Worm (Caenorhabditis elegans) whole organism, L3 larva: ENCODE data around the gene Y75B8A.25.
A peak's percentile ranks its signal among the peaks of the same experiment; 100 is the strongest.

ENCODE experiments used
- ZK546.5 ChIP-seq: sonication (generic microtip); optimal IDR thresholded peaks from 2 replicates; lab custom pipeline; 2017; ENCODE audit warnings: missing biosample characterization, missing genetic modification characterization
- aly-2 ChIP-seq: fragments of 150-350 bp; optimal IDR thresholded peaks from 2 replicates; lab custom pipeline; 2014; ENCODE audit warnings: missing biosample characterization, missing genetic modification characterization
- ama-1 ChIP-seq: fragments of 150-350 bp; optimal IDR thresholded peaks from 2 replicates; lab custom pipeline; 2018
- ceh-28 ChIP-seq: fragments of 150-350 bp; optimal IDR thresholded peaks from 2 replicates; lab custom pipeline; 2014; ENCODE audit warnings: missing biosample characterization, missing genetic modification reagents, missing genetic modification characterization
- ceh-82 ChIP-seq: fragments of 150-350 bp; optimal IDR thresholded peaks from 2 replicates; lab custom pipeline; 2014; ENCODE audit warnings: missing biosample characterization, missing genetic modification characterization
- ceh-9 ChIP-seq: sonication (generic microtip); optimal IDR thresholded peaks from 2 replicates; lab custom pipeline; 2018; ENCODE audit warnings: missing biosample characterization, missing genetic modification characterization
- egl-27 ChIP-seq: sonication (generic microtip); optimal IDR thresholded peaks from 4 replicates; lab custom pipeline; 2017; ENCODE audit warnings: missing biosample characterization, missing genetic modification reagents, missing genetic modification characterization
- egl-5 ChIP-seq: fragments of 150-350 bp; optimal IDR thresholded peaks from 2 replicates; lab custom pipeline; 2017; ENCODE audit warnings: missing biosample characterization, missing genetic modification reagents, missing genetic modification characterization, inconsistent platforms
- elt-1 ChIP-seq: fragments of 150-350 bp; optimal IDR thresholded peaks from 2 replicates; lab custom pipeline; 2014; ENCODE audit warnings: missing biosample characterization, missing genetic modification characterization
- elt-2 ChIP-seq: sonication (generic microtip); optimal IDR thresholded peaks from 2 replicates; lab custom pipeline; 2016; ENCODE audit warnings: missing genetic modification reagents, mild to moderate bottlenecking, missing genetic modification characterization, missing compliant biosample characterization
- eor-1 ChIP-seq, 2 experiments: fragments of 150-350 bp; optimal IDR thresholded peaks; 2 replicates each; lab custom pipeline; 2014 to 2018; ENCODE audit warnings: missing biosample characterization in 2 of 2, missing genetic modification characterization in 2 of 2
- fkh-10 ChIP-seq: sonication (generic microtip); optimal IDR thresholded peaks from 2 replicates; lab custom pipeline; 2017; ENCODE audit warnings: missing biosample characterization, missing genetic modification reagents, missing genetic modification characterization
- fkh-2 ChIP-seq: fragments of 150-350 bp; optimal IDR thresholded peaks from 2 replicates; lab custom pipeline; 2014; ENCODE audit warnings: missing biosample characterization, missing genetic modification reagents, missing genetic modification characterization
- fos-1 ChIP-seq: fragments of 150-350 bp; optimal IDR thresholded peaks from 2 replicates; lab custom pipeline; 2014; ENCODE audit warnings: missing biosample characterization, missing genetic modification characterization
- hmg-11 ChIP-seq: sonication (generic microtip); optimal IDR thresholded peaks from 2 replicates; lab custom pipeline; 2016; ENCODE audit warnings: missing genetic modification characterization, missing compliant biosample characterization
- jun-1 ChIP-seq: fragments of 150-350 bp; optimal IDR thresholded peaks from 2 replicates; lab custom pipeline; 2014; ENCODE audit warnings: missing biosample characterization, missing genetic modification reagents, missing genetic modification characterization
- lin-15B ChIP-seq: fragments of 150-350 bp; optimal IDR thresholded peaks from 2 replicates; lab custom pipeline; 2014; ENCODE audit warnings: missing biosample characterization, missing genetic modification characterization
- lin-39 ChIP-seq: fragments of 150-350 bp; optimal IDR thresholded peaks from 2 replicates; lab custom pipeline; 2018; ENCODE audit warnings: missing biosample characterization, missing genetic modification reagents, missing genetic modification characterization
- lsy-12 ChIP-seq: sonication (generic microtip); optimal IDR thresholded peaks from 2 replicates; lab custom pipeline; 2016; ENCODE audit warnings: mild to moderate bottlenecking, missing genetic modification characterization, missing compliant biosample characterization
- mdl-1 ChIP-seq: fragments of 150-350 bp; optimal IDR thresholded peaks from 2 replicates; lab custom pipeline; 2014; ENCODE audit warnings: missing biosample characterization, missing genetic modification characterization
- mml-1 ChIP-seq: fragments of 150-350 bp; sonication (generic microtip); optimal IDR thresholded peaks from 3 replicates; lab custom pipeline; 2014; ENCODE audit warnings: missing biosample characterization, missing genetic modification characterization
- nfya-1 ChIP-seq: sonication (generic microtip); optimal IDR thresholded peaks from 2 replicates; lab custom pipeline; 2017; ENCODE audit warnings: missing genetic modification characterization, mild to moderate bottlenecking, missing compliant biosample characterization, antibody characterized with exemption, moderate library complexity; ENCODE audit not compliant: insufficient read depth
- nhr-11 ChIP-seq: fragments of 150-350 bp; optimal IDR thresholded peaks from 2 replicates; lab custom pipeline; 2014; ENCODE audit warnings: missing biosample characterization, missing genetic modification characterization
- nhr-12 ChIP-seq: fragments of 150-350 bp; optimal IDR thresholded peaks from 2 replicates; lab custom pipeline; 2014; ENCODE audit warnings: missing biosample characterization, missing genetic modification characterization
- nhr-23 ChIP-seq: fragments of 150-350 bp; optimal IDR thresholded peaks from 2 replicates; lab custom pipeline; 2014; ENCODE audit warnings: missing biosample characterization, missing genetic modification reagents, missing genetic modification characterization
- nhr-237 ChIP-seq: fragments of 150-350 bp; optimal IDR thresholded peaks from 2 replicates; lab custom pipeline; 2014; ENCODE audit warnings: missing biosample characterization, missing genetic modification characterization
- nhr-25 ChIP-seq: sonication (generic microtip); optimal IDR thresholded peaks from 2 replicates; lab custom pipeline; 2017; ENCODE audit warnings: missing biosample characterization, missing genetic modification characterization
- nhr-43 ChIP-seq: sonication (generic microtip); optimal IDR thresholded peaks from 2 replicates; lab custom pipeline; 2016; ENCODE audit warnings: mild to moderate bottlenecking, missing genetic modification characterization, missing compliant biosample characterization; ENCODE audit not compliant: poor library complexity, severe bottlenecking
- nhr-76 ChIP-seq: fragments of 150-350 bp; sonication (generic microtip); optimal IDR thresholded peaks from 5 replicates; lab custom pipeline; 2014; ENCODE audit warnings: missing biosample characterization, missing genetic modification characterization
- nhr-77 ChIP-seq: fragments of 150-350 bp; optimal IDR thresholded peaks from 2 replicates; lab custom pipeline; 2014; ENCODE audit warnings: missing biosample characterization, missing genetic modification characterization
- pha-4 ChIP-seq: fragments of 150-350 bp; optimal IDR thresholded peaks from 2 replicates; lab custom pipeline; 2014; ENCODE audit warnings: missing biosample characterization, missing genetic modification reagents, missing genetic modification characterization
- pqm-1 ChIP-seq: fragments of 150-350 bp; optimal IDR thresholded peaks from 2 replicates; lab custom pipeline; 2017; ENCODE audit warnings: missing biosample characterization, missing genetic modification characterization, inconsistent platforms
- sea-2 ChIP-seq: fragments of 150-350 bp; sonication (generic microtip); optimal IDR thresholded peaks from 4 replicates; lab custom pipeline; 2014; ENCODE audit warnings: missing biosample characterization, missing genetic modification reagents, missing genetic modification characterization
- skn-1 ChIP-seq: fragments of 150-350 bp; optimal IDR thresholded peaks from 2 replicates; lab custom pipeline; 2014; ENCODE audit warnings: missing biosample characterization, missing genetic modification characterization
- tbx-2 ChIP-seq: sonication (generic microtip); optimal IDR thresholded peaks from 2 replicates; lab custom pipeline; 2016; ENCODE audit warnings: mild to moderate bottlenecking, missing genetic modification characterization, missing compliant biosample characterization
- unc-39 ChIP-seq: sonication (generic microtip); optimal IDR thresholded peaks from 4 replicates; lab custom pipeline; 2017; ENCODE audit warnings: missing biosample characterization, missing genetic modification characterization
- zag-1 ChIP-seq: fragments of 150-350 bp; optimal IDR thresholded peaks from 2 replicates; lab custom pipeline; 2014; ENCODE audit warnings: missing biosample characterization, missing genetic modification characterization
- ztf-4 ChIP-seq: fragments of 150-350 bp; optimal IDR thresholded peaks from 2 replicates; lab custom pipeline; 2014; ENCODE audit warnings: missing biosample characterization, missing genetic modification characterization

Gene Y75B8A.25

ce11 chrIII:12231539-12231938, 42.3 kb upstream of the Y75B8A.25 start:
- TF ChIP-seq nhr-25 (tag; lab: Kevin White, UChicago) (no peak), ceh-28 (no peak), ztf-4 (tag; lab: Kevin White, UChicago) (no peak), fos-1 (tag; lab: Kevin White, UChicago) (no peak), skn-1 (tag; lab: Kevin White, UChicago) (no peak), nfya-1 (tag; lab: Kevin White, UChicago) (peak; percentile 98), lsy-12 (tag; lab: Kevin White, UChicago) (no peak)

- TF ChIP-seq mdl-1 (tag; lab: Kevin White, UChicago): no peak
- peak; percentile 51 for TF ChIP-seq nhr-43 (tag; lab: Kevin White, UChicago)
- no peak for TF ChIP-seq aly-2 (tag; lab: Kevin White, UChicago)
- TF ChIP-seq nhr-77 (tag; lab: Kevin White, UChicago): no peak
These were observed 40.3 kb upstream of the Y75B8A.25 start for ce11 chrIII:12233493-12233892.

ce11 chrIII:12235359-12235758, 38.5 kb upstream of the Y75B8A.25 start:
- TF ChIP-seq egl-5: no peak
- no peak for TF ChIP-seq nhr-43 (tag; lab: Kevin White, UChicago)
- no peak for TF ChIP-seq ama-1 (lab: Kevin White, UChicago)
- no peak for TF ChIP-seq unc-39 (tag; lab: Kevin White, UChicago)

ce11 chrIII:12235914-12236313, 37.9 kb upstream of the Y75B8A.25 start, which contains the start of the genes grl-15 and fbxa-89:
TSS of gene grl-15 (minus strand) at chrIII:12236014.
TSS of gene fbxa-89 (plus strand) at chrIII:12236184.
- peak; percentile 24 for TF ChIP-seq elt-2 (tag; lab: Kevin White, UChicago)
- no peak for TF ChIP-seq mml-1 (tag; lab: Kevin White, UChicago)

- no peak for TF ChIP-seq egl-5
- TF ChIP-seq nhr-76 (tag; lab: Kevin White, UChicago): no peak
- no peak for TF ChIP-seq nhr-237 (tag; lab: Kevin White, UChicago)
- no peak for TF ChIP-seq fkh-2
- no peak for TF ChIP-seq pqm-1 (tag; lab: Kevin White, UChicago)
- no peak for TF ChIP-seq ztf-4 (tag; lab: Kevin White, UChicago)
- TF ChIP-seq ceh-82: no peak
These were observed 28.3 kb upstream of the Y75B8A.25 start for ce11 chrIII:12245570-12245969.

- TF ChIP-seq elt-1: no peak
These were observed 26.5 kb upstream of the Y75B8A.25 start for ce11 chrIII:12247329-12247728.

- TF ChIP-seq nhr-23 (tag; lab: Kevin White, UChicago): peak; percentile 98
- peak; percentile 96 for TF ChIP-seq lin-39
- TF ChIP-seq nfya-1 (tag; lab: Kevin White, UChicago): peak; percentile 98
- TF ChIP-seq fos-1 (tag; lab: Kevin White, UChicago): peak; percentile 41
- no peak for TF ChIP-seq sea-2
- peak; percentile 74 for TF ChIP-seq tbx-2 (tag; lab: Kevin White, UChicago)
- no peak for TF ChIP-seq ceh-9 (tag; lab: Kevin White, UChicago)
- peak; percentile 88 for TF ChIP-seq pqm-1 (tag; lab: Kevin White, UChicago)
- TF ChIP-seq nhr-12 (tag; lab: Kevin White, UChicago): no peak
- TF ChIP-seq nhr-76 (tag; lab: Kevin White, UChicago): peak; percentile 67
- TF ChIP-seq lin-15B (tag; lab: Kevin White, UChicago): peak; percentile 94
- peak; percentile 94 for TF ChIP-seq nhr-25 (tag; lab: Kevin White, UChicago)
- peak; percentile 89 for TF ChIP-seq hmg-11
- peak; percentile 78 for TF ChIP-seq elt-2 (tag; lab: Kevin White, UChicago)
- TF ChIP-seq egl-5: peak; percentile 82
- peak; percentile 94 for TF ChIP-seq pha-4 (tag; lab: Kevin White, UChicago)
- TF ChIP-seq nhr-11 (tag; lab: Kevin White, UChicago): peak; percentile 36
- peak; percentile 55 for TF ChIP-seq egl-27
- TF ChIP-seq fkh-2: peak; percentile 2
- peak; percentile 51 for TF ChIP-seq ztf-4 (tag; lab: Kevin White, UChicago)
- TF ChIP-seq nhr-237 (tag; lab: Kevin White, UChicago): no peak
- peak; percentile 29 for TF ChIP-seq mdl-1 (tag; lab: Kevin White, UChicago)
- TF ChIP-seq eor-1 (tag; optimal IDR thresholded peaks at IDR 0.05; lab: Kevin White, UChicago): peak in 1 of 2 experiments; percentile 58
- TF ChIP-seq ZK546.5 (tag; lab: Kevin White, UChicago): no peak
- peak; percentile 85 for TF ChIP-seq aly-2 (tag; lab: Kevin White, UChicago)
- TF ChIP-seq jun-1 (tag; lab: Kevin White, UChicago): peak; percentile 94
- TF ChIP-seq elt-1: peak; percentile 26
- no peak for TF ChIP-seq mml-1 (tag; lab: Kevin White, UChicago)
- no peak for TF ChIP-seq zag-1 (tag; lab: Kevin White, UChicago)
- peak; percentile 75 for TF ChIP-seq ceh-28
- peak; percentile 56 for TF ChIP-seq fkh-10 (GFP tag; lab: Kevin White, UChicago)
These were observed 23.6 kb upstream of the Y75B8A.25 start, which contains the start of the genes tim-1 and Y75B8A.23 for ce11 chrIII:12250114-12250792. TSS of gene tim-1 (minus strand) at chrIII:12250164. TSS of gene Y75B8A.23 (plus strand) at chrIII:12250660.
